Comparison of ENCODE assay signal across 5 fruit fly cellular contexts in the genomic region with DNA sequence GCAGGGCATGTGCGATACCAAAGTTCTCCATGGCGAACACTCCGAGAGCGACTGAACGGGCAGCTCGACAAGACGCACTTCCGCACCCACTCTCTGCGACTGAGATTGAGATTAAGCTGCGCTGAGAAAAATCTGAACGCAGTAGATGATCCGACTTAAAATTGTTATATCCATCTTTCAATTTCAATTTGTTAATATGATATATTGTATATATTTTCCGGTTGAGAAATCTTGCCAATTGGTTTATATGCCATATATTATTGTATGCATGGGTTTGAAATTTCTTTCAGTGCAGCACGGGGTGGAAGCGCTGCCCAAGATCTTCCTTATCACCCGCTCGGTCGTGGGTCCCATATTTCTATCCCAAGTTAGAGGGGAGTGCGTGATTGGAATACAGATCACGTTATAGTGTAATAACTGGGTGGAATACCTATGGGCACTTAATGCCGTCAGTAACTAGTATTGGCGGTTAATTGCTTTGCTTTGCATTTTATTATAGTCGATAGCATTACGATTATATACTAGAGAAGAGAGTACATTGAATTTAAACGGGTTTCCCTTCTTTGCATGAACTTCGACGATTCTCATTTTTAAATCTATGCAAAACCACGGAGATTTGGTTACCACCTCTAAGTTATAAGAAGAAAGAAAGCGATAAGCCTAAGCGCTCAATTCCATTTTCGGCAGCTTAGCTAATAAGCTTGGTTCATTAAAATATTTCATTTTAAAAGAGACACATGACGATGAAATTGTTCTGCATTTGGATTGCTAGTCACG.
TF ChIP-seq lines count a peak whose summit lies in the region.

A gene (minus strand): TSS at position 57 of the 777 bp plus-strand sequence.
A gene (plus strand): TSS at position 727 of the 777 bp plus-strand sequence.

TF ChIP-seq in whole organism, adult, 20 proteins besides CTCF, POLR2A, EP300 and RAD21 (continued from another document):
- peak; percentile 85 for TF ChIP-seq CG7101 (tag; optimal IDR thresholded peaks at IDR 0.05; lab: Kevin White, UChicago)
- TF ChIP-seq tj (GFP tag; optimal IDR thresholded peaks at IDR 0.05; lab: Kevin White, UChicago), result peak; percentile 68
- TF ChIP-seq bab1 (GFP tag; optimal IDR thresholded peaks at IDR 0.05; lab: Kevin White, UChicago), result no peak
- peak; percentile 92 for TF ChIP-seq CG33017 (tag; optimal IDR thresholded peaks at IDR 0.05; lab: Kevin White, UChicago)

TF ChIP-seq in whole organism, embryonic, 481 proteins besides CTCF, POLR2A, EP300 and RAD21 (continued from another document and continues in another):
- no peak for TF ChIP-seq CG13894 (tag; optimal IDR thresholded peaks at IDR 0.05; lab: Kevin White, UChicago)
- TF ChIP-seq YL-1 (GFP tag; optimal IDR thresholded peaks at IDR 0.05; lab: Kevin White, UChicago), result no peak
- TF ChIP-seq Hsf (GFP tag; optimal IDR thresholded peaks at IDR 0.05; lab: Kevin White, UChicago), result peak; percentile 72
- TF ChIP-seq gem (tag; optimal IDR thresholded peaks at IDR 0.05; lab: Kevin White, UChicago), result peak; percentile 88
- peak; percentile 37 for TF ChIP-seq CG6854 (GFP tag; optimal IDR thresholded peaks at IDR 0.05; lab: Kevin White, UChicago)
- peak; percentile 83 for TF ChIP-seq CG11504 (tag; optimal IDR thresholded peaks at IDR 0.05; lab: Kevin White, UChicago)
- peak; percentile 60 for TF ChIP-seq zen (tag; optimal IDR thresholded peaks at IDR 0.05; lab: Kevin White, UChicago)
- no peak for TF ChIP-seq Sin3A (optimal IDR thresholded peaks at IDR 0.05; lab: Kevin White, UChicago)
- TF ChIP-seq Ptx1 (GFP tag; IDR thresholded peaks at IDR 0.05; lab: Robert Waterston, UW), result peak; percentile 86
- peak; percentile 59 for TF ChIP-seq pum (GFP tag; optimal IDR thresholded peaks at IDR 0.05; lab: Kevin White, UChicago)
- peak; percentile 71; the same call in 2 of the 3 replicates for TF ChIP-seq CG17361 (GFP tag; IDR thresholded peaks at IDR 0.05; lab: Robert Waterston, UW)
- TF ChIP-seq Bgb (GFP tag; IDR thresholded peaks at IDR 0.05; lab: Robert Waterston, UW; ENCODE audit: partially characterized antibody), result no peak
- peak; percentile 73 for TF ChIP-seq CG17385 (GFP tag; optimal IDR thresholded peaks at IDR 0.05; lab: Kevin White, UChicago)
- TF ChIP-seq repo (GFP tag; optimal IDR thresholded peaks at IDR 0.05; lab: Kevin White, UChicago), result no peak
- peak; percentile 76 for TF ChIP-seq ssp (GFP tag; IDR thresholded peaks at IDR 0.05; lab: Robert Waterston, UW)
- no peak for TF ChIP-seq CG13123 (GFP tag; optimal IDR thresholded peaks at IDR 0.05; lab: Kevin White, UChicago)
- peak; percentile 33 for TF ChIP-seq CG3995 (GFP tag; optimal IDR thresholded peaks at IDR 0.05; lab: Kevin White, UChicago)
- peak; percentile 20 for TF ChIP-seq cato (GFP tag; optimal IDR thresholded peaks at IDR 0.05; lab: Kevin White, UChicago; ENCODE audit: borderline replicate concordance)
- peak; percentile 57 for TF ChIP-seq CG10274 (GFP tag; optimal IDR thresholded peaks at IDR 0.05; lab: Kevin White, UChicago)
- TF ChIP-seq CG17912 (GFP tag; optimal IDR thresholded peaks at IDR 0.05; lab: Kevin White, UChicago), result no peak
- no peak for TF ChIP-seq ham (GFP tag; IDR thresholded peaks at IDR 0.05; lab: Robert Waterston, UW)
- TF ChIP-seq CG6791 (GFP tag; IDR thresholded peaks at IDR 0.05; lab: Robert Waterston, UW; ENCODE audit: partially characterized antibody), result no peak
- peak; percentile 46 for TF ChIP-seq Adf1 (GFP tag; IDR thresholded peaks at IDR 0.05; lab: Robert Waterston, UW)
- peak; percentile 77 for TF ChIP-seq CG6272 (GFP tag; IDR thresholded peaks at IDR 0.05; lab: Robert Waterston, UW)
- no peak for TF ChIP-seq tna (GFP tag; IDR thresholded peaks at IDR 0.05; lab: Robert Waterston, UW; ENCODE audit: partially characterized antibody)
- peak; percentile 72 for TF ChIP-seq CG6813 (GFP tag; optimal IDR thresholded peaks at IDR 0.05; lab: Kevin White, UChicago)
- TF ChIP-seq ato (GFP tag; IDR thresholded peaks at IDR 0.05; lab: Robert Waterston, UW; ENCODE audit: partially characterized antibody), result no peak
- peak; percentile 82 for TF ChIP-seq grau (tag; optimal IDR thresholded peaks at IDR 0.05; lab: Kevin White, UChicago)

TF ChIP-seq in whole organism, prepupa, 60 proteins besides CTCF, POLR2A, EP300 and RAD21 (continued from another document and continues in another):
- TF ChIP-seq CG11762 (GFP tag; optimal IDR thresholded peaks at IDR 0.05; lab: Kevin White, UChicago; ENCODE audit: insufficient read depth) (peak; percentile 75), CG11902 (GFP tag; optimal IDR thresholded peaks at IDR 0.05; lab: Kevin White, UChicago) (peak; percentile 77), topi (GFP tag; optimal IDR thresholded peaks at IDR 0.05; lab: Kevin White, UChicago) (peak; percentile 90), CG6276 (GFP tag; optimal IDR thresholded peaks at IDR 0.05; lab: Kevin White, UChicago) (peak; percentile 86), cyc (GFP tag; optimal IDR thresholded peaks at IDR 0.05; lab: Kevin White, UChicago) (peak; percentile 84), Eip75B (GFP tag; optimal IDR thresholded peaks at IDR 0.05; lab: Kevin White, UChicago) (peak; percentile 88), CG6163 (GFP tag; IDR thresholded peaks at IDR 0.05; lab: Robert Waterston, UW) (peak; percentile 94), dsx (GFP tag; optimal IDR thresholded peaks at IDR 0.05; lab: Kevin White, UChicago; ENCODE audit: poor library complexity, severe bottlenecking) (peak; percentile 85), CG3032 (tag; optimal IDR thresholded peaks at IDR 0.05; lab: Kevin White, UChicago) (peak; percentile 86), Eip93F (GFP tag; optimal IDR thresholded peaks at IDR 0.05; lab: Kevin White, UChicago) (peak; percentile 68), CG10669 (GFP tag; optimal IDR thresholded peaks at IDR 0.05; lab: Kevin White, UChicago) (peak; percentile 89), spab (GFP tag; optimal IDR thresholded peaks at IDR 0.05; lab: Kevin White, UChicago) (peak; percentile 85), OdsH (GFP tag; optimal IDR thresholded peaks at IDR 0.05; lab: Kevin White, UChicago) (peak; percentile 90), Met (GFP tag; optimal IDR thresholded peaks at IDR 0.05; lab: Kevin White, UChicago) (peak; percentile 87), Lpt (GFP tag; optimal IDR thresholded peaks at IDR 0.05; lab: Kevin White, UChicago) (peak; percentile 79), Sox14 (GFP tag; optimal IDR thresholded peaks at IDR 0.05; lab: Kevin White, UChicago) (peak; percentile 86), CG8632 (GFP tag; optimal IDR thresholded peaks at IDR 0.05; lab: Kevin White, UChicago) (peak; percentile 82), fkh (GFP tag; optimal IDR thresholded peaks at IDR 0.05; lab: Kevin White, UChicago) (peak; percentile 29), net (GFP tag; optimal IDR thresholded peaks at IDR 0.05; lab: Kevin White, UChicago) (peak; percentile 89), eg (GFP tag; IDR thresholded peaks at IDR 0.05; lab: Robert Waterston, UW) (peak; percentile 94), pdm3 (GFP tag; optimal IDR thresholded peaks at IDR 0.05; lab: Kevin White, UChicago) (peak; percentile 92), Eip78C (GFP tag; lab: Kevin White, UChicago) (peak; percentile 96), Smox (GFP tag; optimal IDR thresholded peaks at IDR 0.05; lab: Kevin White, UChicago) (peak; percentile 85), CG6792 (GFP tag; optimal IDR thresholded peaks at IDR 0.05; lab: Kevin White, UChicago) (peak; percentile 89), CG4318 (GFP tag; optimal IDR thresholded peaks at IDR 0.05; lab: Kevin White, UChicago) (peak; percentile 73), CG15336 (GFP tag; IDR thresholded peaks at IDR 0.05; lab: Robert Waterston, UW) (peak; percentile 87), CG34406 (GFP tag; optimal IDR thresholded peaks at IDR 0.05; lab: Kevin White, UChicago) (peak; percentile 86), Hr4 (GFP tag; optimal IDR thresholded peaks at IDR 0.05; lab: Kevin White, UChicago) (peak; percentile 91), Blimp-1 (GFP tag; optimal IDR thresholded peaks at IDR 0.05; lab: Kevin White, UChicago) (peak; percentile 36), achi (GFP tag; optimal IDR thresholded peaks at IDR 0.05; lab: Kevin White, UChicago) (peak; percentile 84)

TF ChIP-seq in whole organism, pupa, 21 proteins besides CTCF, POLR2A, EP300 and RAD21 (continued from another document):
- TF ChIP-seq Ets98B (GFP tag; IDR thresholded peaks at IDR 0.05; lab: Robert Waterston, UW) (peak; percentile 93), fd96Ca (GFP tag; IDR thresholded peaks at IDR 0.05; lab: Robert Waterston, UW) (peak; percentile 92)
TF ChIP-seq in whole organism, pupa: peak in this region for 20.

TF ChIP-seq in whole organism, wandering third instar larva, 38 proteins besides CTCF, POLR2A, EP300 and RAD21 (continued from another document):
- no peak for TF ChIP-seq lola (GFP tag; optimal IDR thresholded peaks at IDR 0.05; lab: Kevin White, UChicago)
- no peak for TF ChIP-seq CG9705 (GFP tag; optimal IDR thresholded peaks at IDR 0.05; lab: Kevin White, UChicago)
- no peak for TF ChIP-seq dl (GFP tag; optimal IDR thresholded peaks at IDR 0.05; lab: Kevin White, UChicago; ENCODE audit: insufficient read depth in 1 of 2, partially characterized antibody in 2 of 2)
- TF ChIP-seq h (GFP tag; optimal IDR thresholded peaks at IDR 0.05; lab: Kevin White, UChicago), result peak; percentile 93
- no peak for TF ChIP-seq tai (GFP tag; optimal IDR thresholded peaks at IDR 0.05; lab: Kevin White, UChicago)
- peak; percentile 87 for TF ChIP-seq ey (GFP tag; optimal IDR thresholded peaks at IDR 0.05; lab: Kevin White, UChicago)
- TF ChIP-seq pan (optimal IDR thresholded peaks at IDR 0.05; lab: Kevin White, UChicago), result no peak
- peak; percentile 85 for TF ChIP-seq Hnf4 (GFP tag; optimal IDR thresholded peaks at IDR 0.05; lab: Kevin White, UChicago)
- TF ChIP-seq Hr78 (GFP tag; optimal IDR thresholded peaks at IDR 0.05; lab: Kevin White, UChicago), result no peak
- TF ChIP-seq Jra (GFP tag; optimal IDR thresholded peaks at IDR 0.05; lab: Kevin White, UChicago), result no peak
- TF ChIP-seq Myc (optimal IDR thresholded peaks at IDR 0.05; lab: Kevin White, UChicago), result no peak
- TF ChIP-seq sage (GFP tag; optimal IDR thresholded peaks at IDR 0.05; lab: Kevin White, UChicago), result peak; percentile 77
- TF ChIP-seq rgr (GFP tag; optimal IDR thresholded peaks at IDR 0.05; lab: Kevin White, UChicago), result peak; percentile 90
- TF ChIP-seq Sp1 (GFP tag; optimal IDR thresholded peaks at IDR 0.05; lab: Kevin White, UChicago), result peak; percentile 79
- no peak for TF ChIP-seq N (GFP tag; optimal IDR thresholded peaks at IDR 0.05; lab: Kevin White, UChicago)
- TF ChIP-seq GATAd (GFP tag; optimal IDR thresholded peaks at IDR 0.05; lab: Kevin White, UChicago), result no peak
- no peak for TF ChIP-seq Hr83 (GFP tag; optimal IDR thresholded peaks at IDR 0.05; lab: Kevin White, UChicago; ENCODE audit: poor library complexity, severe bottlenecking)
- TF ChIP-seq jim (GFP tag; optimal IDR thresholded peaks at IDR 0.05; lab: Kevin White, UChicago), result no peak
- TF ChIP-seq dmrt93B (GFP tag; optimal IDR thresholded peaks at IDR 0.05; lab: Kevin White, UChicago), result peak; percentile 68
